Fruit fly (Drosophila melanogaster): ENCODE results near the gene CG13901.
A peak's percentile ranks its signal among the peaks of the same experiment; 100 is the strongest.

CG13901 gene

DNA sequence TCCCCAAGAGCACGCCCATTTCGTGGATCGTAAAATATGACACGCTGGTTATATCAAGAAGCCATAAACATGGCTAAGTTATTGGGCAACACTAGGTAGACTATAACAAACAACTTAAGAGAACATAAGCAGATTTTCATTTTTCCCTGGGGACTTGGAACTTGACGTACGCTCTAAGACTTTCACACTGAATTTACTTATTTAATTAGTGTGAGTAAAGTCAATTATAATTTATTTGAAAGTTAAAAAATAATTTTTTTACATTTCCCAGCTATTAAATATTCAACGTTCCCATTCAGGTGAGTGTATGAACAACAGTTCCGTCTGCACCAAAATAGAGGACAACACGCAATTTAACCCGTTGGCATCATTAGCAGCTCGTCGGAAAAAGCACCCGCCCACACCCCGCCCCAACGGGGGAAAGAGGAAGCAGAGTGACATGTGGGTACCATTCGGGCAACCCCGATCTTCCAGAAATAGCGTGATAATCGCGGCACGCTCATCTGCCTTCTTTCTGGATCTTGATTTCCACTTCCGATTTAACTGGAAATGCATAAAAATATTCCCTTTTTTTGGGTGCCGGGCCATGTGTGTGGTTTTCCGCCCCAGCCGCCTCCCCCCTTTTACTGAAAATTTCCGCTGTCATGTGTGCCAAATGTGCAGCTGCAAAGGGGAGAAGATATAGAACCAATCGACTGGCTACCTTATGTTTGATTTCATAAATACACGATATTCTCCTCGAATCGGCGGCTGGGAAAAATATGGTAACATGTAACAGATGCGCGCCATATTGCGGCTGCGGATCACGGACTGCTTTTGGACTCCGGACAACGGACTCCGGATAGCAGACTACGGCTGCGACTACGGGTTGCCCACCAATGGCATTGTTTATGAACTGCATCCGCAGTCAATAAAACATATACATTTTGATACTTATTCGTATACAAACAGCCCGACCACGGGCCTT, 22.1 kb downstream of the CG13901 start (continued):
- TF ChIP-seq gro (GFP tag; optimal IDR thresholded peaks at IDR 0.05) (no peak), CG10366 (GFP tag; IDR thresholded peaks at IDR 0.05) (peak; percentile 68), Sox100B (GFP tag; optimal IDR thresholded peaks at IDR 0.05) (peak; percentile 35), ssp (GFP tag; IDR thresholded peaks at IDR 0.05) (no peak), peb (GFP tag; IDR thresholded peaks at IDR 0.05) (no peak), oc (tag; optimal IDR thresholded peaks at IDR 0.05) (peak; percentile 58), wdn (GFP tag; IDR thresholded peaks at IDR 0.05) (no peak), Poxn (GFP tag; IDR thresholded peaks at IDR 0.05) (no peak), Ada2b (GFP tag; IDR thresholded peaks at IDR 0.05) (no peak; the same call in 1 of the 2 replicates), CG7556 (GFP tag; optimal IDR thresholded peaks at IDR 0.05) (peak; percentile 11), salm (tag; optimal IDR thresholded peaks at IDR 0.05) (no peak), CG32767 (GFP tag; IDR thresholded peaks at IDR 0.05) (no peak; the same call in 1 of the 2 replicates), unc-4 (GFP tag; IDR thresholded peaks at IDR 0.05; ENCODE audit: partially characterized antibody) (no peak), CG9817 (tag; optimal IDR thresholded peaks at IDR 0.05) (no peak), Jarid2 (GFP tag; optimal IDR thresholded peaks at IDR 0.05) (no peak), dati (GFP tag; IDR thresholded peaks at IDR 0.05) (no peak), NfI (GFP tag; optimal IDR thresholded peaks at IDR 0.05) (peak; percentile 40), Awh (GFP tag; IDR thresholded peaks at IDR 0.05) (no peak), Lim3 (GFP tag; IDR thresholded peaks at IDR 0.05) (no peak), btn (GFP tag; optimal IDR thresholded peaks at IDR 0.05) (no peak), Dad (GFP tag; optimal IDR thresholded peaks at IDR 0.05) (no peak), CG4328 (GFP tag; optimal IDR thresholded peaks at IDR 0.05) (peak; percentile 15), CG30020 (tag; optimal IDR thresholded peaks at IDR 0.05) (no peak), BtbVII (GFP tag; optimal IDR thresholded peaks at IDR 0.05) (no peak), CG18764 (GFP tag; optimal IDR thresholded peaks at IDR 0.05) (no peak), sqz (GFP tag; optimal IDR thresholded peaks at IDR 0.05) (no peak), Chrac-16 (GFP tag; optimal IDR thresholded peaks at IDR 0.05) (no peak), yki (optimal IDR thresholded peaks at IDR 0.05) (no peak), cg (GFP tag; optimal IDR thresholded peaks at IDR 0.05) (no peak), pnt (GFP tag; optimal IDR thresholded peaks at IDR 0.05) (no peak), dmrt11E (tag; optimal IDR thresholded peaks at IDR 0.05) (no peak), crol (GFP tag; IDR thresholded peaks at IDR 0.05) (peak; percentile 68), bbx (GFP tag; IDR thresholded peaks at IDR 0.05; ENCODE audit: partially characterized antibody) (no peak), phol (tag; optimal IDR thresholded peaks at IDR 0.05) (peak; percentile 20), jigr1 (GFP tag; IDR thresholded peaks at IDR 0.05) (no peak), CG3281 (GFP tag; optimal IDR thresholded peaks at IDR 0.05) (no peak), schlank (tag; optimal IDR thresholded peaks at IDR 0.05) (no peak), p53 (GFP tag; optimal IDR thresholded peaks at IDR 0.05) (no peak), ac (GFP tag; optimal IDR thresholded peaks at IDR 0.05) (no peak), CG5180 (GFP tag; optimal IDR thresholded peaks at IDR 0.05) (no peak), CG10209 (GFP tag; optimal IDR thresholded peaks at IDR 0.05) (no peak), CG34376 (GFP tag; optimal IDR thresholded peaks at IDR 0.05) (no peak), Sry-δ (GFP tag; optimal IDR thresholded peaks at IDR 0.05) (no peak), CG7786 (GFP tag; optimal IDR thresholded peaks at IDR 0.05) (no peak), dpn (GFP tag; optimal IDR thresholded peaks at IDR 0.05) (no peak), CG8388 (GFP tag; optimal IDR thresholded peaks at IDR 0.05) (no peak), prd (optimal IDR thresholded peaks at IDR 0.05) (no peak), prd (GFP tag; IDR thresholded peaks at IDR 0.05) (peak; percentile 64; the same call in 2 of the 3 replicates), hth (optimal IDR thresholded peaks at IDR 0.05) (no peak), Mad (GFP tag; optimal IDR thresholded peaks at IDR 0.05) (no peak)

Measured in whole organism, embryonic.